Fruit fly (Drosophila melanogaster) whole organism, wandering third instar larva: ENCODE measurements around the gene feo.

Source experiments
- Abd-B ChIP-seq: fragments of >200 bp; optimal IDR thresholded peaks from 2 replicates; lab custom pipeline; 2017; ENCODE audit warnings: missing biosample characterization, missing genetic modification characterization
- CG32264 ChIP-seq: fragments of 200-800 bp; sonication (Bioruptor generic); optimal IDR thresholded peaks from 2 replicates; lab custom pipeline; 2016; ENCODE audit warnings: missing biosample characterization, missing genetic modification characterization
- CG9705 ChIP-seq: fragments of 200-800 bp; sonication (Bioruptor generic); optimal IDR thresholded peaks from 2 replicates; lab custom pipeline; 2018; ENCODE audit warnings: missing biosample characterization, mild to moderate bottlenecking, missing genetic modification characterization
- CrebA ChIP-seq: fragments of 200-800 bp; sonication (Bioruptor generic); optimal IDR thresholded peaks from 2 replicates; lab custom pipeline; 2016; ENCODE audit warnings: missing biosample characterization, mild to moderate bottlenecking, missing genetic modification characterization, borderline replicate concordance
- Dfd ChIP-seq: fragments of >200 bp; optimal IDR thresholded peaks from 2 replicates; lab custom pipeline; 2017; ENCODE audit warnings: missing biosample characterization, missing genetic modification characterization
- Dif ChIP-seq: fragments of 200-275, 200-300 bp; sonication (Bioruptor generic); optimal IDR thresholded peaks from 2 replicates; lab custom pipeline; 2018; ENCODE audit warnings: missing biosample characterization, missing genetic modification characterization; ENCODE audit not compliant: partially characterized antibody
- GATAd ChIP-seq: sonication (Bioruptor generic); optimal IDR thresholded peaks from 2 replicates; lab custom pipeline; 2016; ENCODE audit warnings: missing biosample characterization, missing genetic modification characterization
- HLH106 ChIP-seq: fragments of 200-800 bp; optimal IDR thresholded peaks from 3 replicates; lab custom pipeline; 2019; ENCODE audit warnings: missing biosample characterization, mild to moderate bottlenecking, missing genetic modification characterization, moderate library complexity
- Hnf4 ChIP-seq: fragments of 200-800 bp; sonication (Bioruptor generic); optimal IDR thresholded peaks from 2 replicates; lab custom pipeline; 2016; ENCODE audit warnings: missing biosample characterization, mild to moderate bottlenecking, missing genetic modification characterization
- Hr78 ChIP-seq: fragments of >200 bp; optimal IDR thresholded peaks from 2 replicates; lab custom pipeline; 2017; ENCODE audit warnings: missing biosample characterization, missing genetic modification characterization
- Hr83 ChIP-seq: fragments of 200-300 bp; sonication (Bioruptor generic); optimal IDR thresholded peaks from 2 replicates; lab custom pipeline; 2016; ENCODE audit warnings: missing biosample characterization, mild to moderate bottlenecking, missing genetic modification characterization, moderate library complexity; ENCODE audit not compliant: poor library complexity, severe bottlenecking
- Jra ChIP-seq: sonication (Bioruptor generic); optimal IDR thresholded peaks from 2 replicates; lab custom pipeline; 2016; ENCODE audit warnings: missing biosample characterization, missing genetic modification characterization
- Mio ChIP-seq: sonication (Bioruptor generic); optimal IDR thresholded peaks from 2 replicates; lab custom pipeline; 2016; ENCODE audit warnings: missing biosample characterization, missing genetic modification characterization
- Myc ChIP-seq: fragments of >200 bp; optimal IDR thresholded peaks from 2 replicates; lab custom pipeline; 2017
- N ChIP-seq: fragments of >200 bp; optimal IDR thresholded peaks from 2 replicates; lab custom pipeline; 2018; ENCODE audit warnings: missing biosample characterization, missing external identifiers, missing genetic modification characterization
- OdsH ChIP-seq: fragments of 200-800 bp; sonication (Bioruptor generic); optimal IDR thresholded peaks from 2 replicates; lab custom pipeline; 2016; ENCODE audit warnings: missing biosample characterization, mild to moderate bottlenecking, missing genetic modification characterization
- Rel ChIP-seq, 2 experiments: fragments of 200-800 bp; sonication (Bioruptor generic) in 1 of 2; optimal IDR thresholded peaks; 2 replicates in 1 of 2; 3 replicates in 1 of 2; lab custom pipeline; 2016 to 2019; ENCODE audit warnings: mild to moderate bottlenecking in 2 of 2, missing biosample characterization in 2 of 2, missing genetic modification characterization in 2 of 2, moderate library complexity in 1 of 2
- Sp1 ChIP-seq: fragments of 200-800 bp; sonication (Bioruptor generic); optimal IDR thresholded peaks from 3 replicates; lab custom pipeline; 2019; ENCODE audit warnings: missing biosample characterization, mild to moderate bottlenecking, missing genetic modification characterization, moderate library complexity
- Vsx2 ChIP-seq: fragments of 200-300, 225-300 bp; sonication (Bioruptor generic); optimal IDR thresholded peaks from 2 replicates; lab custom pipeline; 2018; ENCODE audit warnings: missing biosample characterization, missing genetic modification characterization; ENCODE audit not compliant: partially characterized antibody
- brk ChIP-seq: fragments of 200-800 bp; sonication (Bioruptor generic); optimal IDR thresholded peaks from 2 replicates; lab custom pipeline; 2016; ENCODE audit warnings: missing biosample characterization, mild to moderate bottlenecking, missing genetic modification characterization
- dl ChIP-seq, 2 experiments: fragments of 175-275, 200-275 bp in 1 of 2; fragments of 200-275 bp in 1 of 2; sonication (Bioruptor generic); optimal IDR thresholded peaks; lab custom pipeline; 2018; ENCODE audit warnings: mild to moderate bottlenecking in 2 of 2, missing biosample characterization in 2 of 2, missing genetic modification characterization in 2 of 2, moderate library complexity in 2 of 2; ENCODE audit not compliant: partially characterized antibody in 2 of 2, insufficient read depth in 1 of 2
- dmrt93B ChIP-seq: fragments of 200-800 bp; sonication (Bioruptor generic); optimal IDR thresholded peaks from 2 replicates; lab custom pipeline; 2018; ENCODE audit warnings: missing biosample characterization, mild to moderate bottlenecking, missing genetic modification characterization
- dsf ChIP-seq: sonication (Bioruptor generic); optimal IDR thresholded peaks from 2 replicates; lab custom pipeline; 2016; ENCODE audit warnings: missing biosample characterization, missing genetic modification characterization, borderline replicate concordance
- ey ChIP-seq: fragments of 200-800 bp; sonication (Bioruptor generic); optimal IDR thresholded peaks from 2 replicates; lab custom pipeline; 2016; ENCODE audit warnings: missing biosample characterization, missing genetic modification characterization
- fru ChIP-seq: fragments of 200-800 bp; sonication (Bioruptor generic); optimal IDR thresholded peaks from 3 replicates; lab custom pipeline; 2016; ENCODE audit warnings: missing biosample characterization, mild to moderate bottlenecking, missing genetic modification characterization
- h ChIP-seq: fragments of 200-800 bp; sonication (Bioruptor generic); optimal IDR thresholded peaks from 3 replicates; lab custom pipeline; 2016; ENCODE audit warnings: missing biosample characterization, mild to moderate bottlenecking, missing genetic modification characterization
- jim ChIP-seq: fragments of 175-275, 200-325 bp; sonication (Bioruptor generic); optimal IDR thresholded peaks from 2 replicates; lab custom pipeline; 2016; ENCODE audit warnings: missing biosample characterization, mild to moderate bottlenecking, missing genetic modification characterization
- lola ChIP-seq: fragments of >200 bp; optimal IDR thresholded peaks from 2 replicates; lab custom pipeline; 2017; ENCODE audit warnings: missing biosample characterization, missing genetic modification characterization
- psq ChIP-seq: fragments of 200-800 bp; sonication (Bioruptor generic); optimal IDR thresholded peaks from 3 replicates; lab custom pipeline; 2017; ENCODE audit warnings: missing biosample characterization, mild to moderate bottlenecking, missing genetic modification characterization, moderate library complexity
- rgr ChIP-seq: fragments of 200-800 bp; sonication (Bioruptor generic); optimal IDR thresholded peaks from 3 replicates; lab custom pipeline; 2016; ENCODE audit warnings: missing biosample characterization, mild to moderate bottlenecking, missing genetic modification characterization
- sage ChIP-seq: fragments of 200-800 bp; sonication (Bioruptor generic); optimal IDR thresholded peaks from 2 replicates; lab custom pipeline; 2016; ENCODE audit warnings: missing biosample characterization, mild to moderate bottlenecking, missing genetic modification characterization
- sv ChIP-seq: fragments of 200-800 bp; sonication (Bioruptor generic); optimal IDR thresholded peaks from 3 replicates; lab custom pipeline; 2016; ENCODE audit warnings: missing biosample characterization, missing genetic modification characterization
- tai ChIP-seq: sonication (Bioruptor generic); optimal IDR thresholded peaks from 2 replicates; lab custom pipeline; 2016; ENCODE audit warnings: missing biosample characterization, missing genetic modification characterization
- usp ChIP-seq: fragments of >200 bp; optimal IDR thresholded peaks from 2 replicates; lab custom pipeline; 2017; ENCODE audit warnings: missing biosample characterization, missing genetic modification characterization
- woc ChIP-seq: sonication (Bioruptor generic); optimal IDR thresholded peaks from 2 replicates; lab custom pipeline; 2016; ENCODE audit warnings: missing biosample characterization, mild to moderate bottlenecking, missing genetic modification characterization

feo gene

dm6 chrX:10814832-10815372, 39.8 kb downstream of the feo start:
- TF ChIP-seq Dfd (GFP tag; lab: Kevin White, UChicago) (peak; percentile 3), Dif (GFP tag; lab: Kevin White, UChicago) (no peak)

- peak; percentile 35 for TF ChIP-seq Dif (GFP tag; lab: Kevin White, UChicago)
- TF ChIP-seq dl (GFP tag; optimal IDR thresholded peaks at IDR 0.05; lab: Kevin White, UChicago; ENCODE audit: insufficient read depth in 1 of 2, partially characterized antibody in 2 of 2): peak in 1 of 2 experiments; percentile 2
- no peak for TF ChIP-seq Myc (lab: Kevin White, UChicago)
Observed at dm6 chrX:10814113-10814512, 40.6 kb downstream of the feo start.

dm6 chrX:10808684-10809083, 46.0 kb downstream of the feo start:
- peak; percentile 54 for TF ChIP-seq psq (GFP tag; lab: Kevin White, UChicago)
- TF ChIP-seq sage (GFP tag; lab: Kevin White, UChicago): no peak
- TF ChIP-seq, all 38 proteins: peak for 1

- TF ChIP-seq CG32264 (GFP tag; lab: Kevin White, UChicago) (no peak), HLH106 (tag; lab: Kevin White, UChicago) (peak; percentile 9), dl (GFP tag; optimal IDR thresholded peaks at IDR 0.05; lab: Kevin White, UChicago; ENCODE audit: insufficient read depth in 1 of 2, partially characterized antibody in 2 of 2) (peak; percentile 17 to 35), h (GFP tag; lab: Kevin White, UChicago) (no peak), sage (GFP tag; lab: Kevin White, UChicago) (no peak), Hnf4 (GFP tag; lab: Kevin White, UChicago) (peak; percentile 16), Vsx2 (peak; percentile 84), brk (GFP tag; lab: Kevin White, UChicago) (no peak), CrebA (GFP tag; lab: Kevin White, UChicago) (peak; percentile 15), lola (GFP tag; lab: Kevin White, UChicago) (no peak), Dif (GFP tag; lab: Kevin White, UChicago) (peak; percentile 73), psq (GFP tag; lab: Kevin White, UChicago) (peak; percentile 45), Rel (GFP tag; optimal IDR thresholded peaks at IDR 0.05; lab: Kevin White, UChicago) (peak; percentile 38), Rel (tag; optimal IDR thresholded peaks at IDR 0.05; lab: Kevin White, UChicago) (peak; percentile 36), Abd-B (GFP tag; lab: Kevin White, UChicago) (no peak)
Observed at dm6 chrX:10806718-10807412, 47.8 kb downstream of the feo start.

dm6 chrX:10805651-10806191, 48.9 kb downstream of the feo start:
- TF ChIP-seq woc (GFP tag; lab: Kevin White, UChicago) (no peak), brk (GFP tag; lab: Kevin White, UChicago) (no peak), Mio (GFP tag; lab: Kevin White, UChicago) (peak; percentile 6), Vsx2 (peak; percentile 96), Rel (GFP tag; optimal IDR thresholded peaks at IDR 0.05; lab: Kevin White, UChicago) (peak; percentile 69), Rel (tag; optimal IDR thresholded peaks at IDR 0.05; lab: Kevin White, UChicago) (peak; percentile 76), tai (GFP tag; lab: Kevin White, UChicago) (no peak), Dfd (GFP tag; lab: Kevin White, UChicago) (no peak), sv (GFP tag; lab: Kevin White, UChicago) (no peak), usp (GFP tag; lab: Kevin White, UChicago) (no peak), lola (GFP tag; lab: Kevin White, UChicago) (no peak), dmrt93B (GFP tag; lab: Kevin White, UChicago) (peak; percentile 17), Hr83 (GFP tag; lab: Kevin White, UChicago) (no peak), HLH106 (tag; lab: Kevin White, UChicago) (peak; percentile 7), Hnf4 (GFP tag; lab: Kevin White, UChicago) (peak; percentile 13), Sp1 (peak; percentile 86), Abd-B (GFP tag; lab: Kevin White, UChicago) (no peak), Hr78 (GFP tag; lab: Kevin White, UChicago) (no peak), h (GFP tag; lab: Kevin White, UChicago) (peak; percentile 83), rgr (GFP tag; lab: Kevin White, UChicago) (no peak), GATAd (GFP tag; lab: Kevin White, UChicago) (no peak), Jra (GFP tag; lab: Kevin White, UChicago) (peak; percentile 23), dl (GFP tag; optimal IDR thresholded peaks at IDR 0.05; lab: Kevin White, UChicago; ENCODE audit: insufficient read depth in 1 of 2, partially characterized antibody in 2 of 2) (peak; percentile 65 to 73), N (no peak), psq (GFP tag; lab: Kevin White, UChicago) (peak; percentile 95), CG32264 (GFP tag; lab: Kevin White, UChicago) (peak; percentile 16), OdsH (GFP tag; lab: Kevin White, UChicago) (peak; percentile 11), CG9705 (GFP tag; lab: Kevin White, UChicago) (no peak), ey (GFP tag; lab: Kevin White, UChicago) (no peak), jim (GFP tag; lab: Kevin White, UChicago) (peak; percentile 88), CrebA (GFP tag; lab: Kevin White, UChicago) (peak; percentile 93), dsf (GFP tag; lab: Kevin White, UChicago) (no peak), Myc (lab: Kevin White, UChicago) (no peak), fru (GFP tag; lab: Kevin White, UChicago) (peak; percentile 10)
